Fruit fly (Drosophila melanogaster) whole organism, prepupa: Measurements from ENCODE around the gene HUWE1.

Experiments
- CG10631 ChIP-seq: fragments of 200-800 bp; sonication (Bioruptor generic); optimal IDR thresholded peaks from 2 replicates; lab custom pipeline; 2016; ENCODE audit warnings: missing biosample characterization, missing genetic modification characterization
- CG11294 ChIP-seq: fragments of 200-800 bp; sonication (Bioruptor generic); IDR thresholded peaks from 2 replicates; pipeline ENCODE4 v1.3.6; 2022; ENCODE audit warnings: missing biosample characterization, missing genetic modification characterization
- CG11762 ChIP-seq: fragments of 200-800 bp; sonication (Bioruptor generic); optimal IDR thresholded peaks from 3 replicates; lab custom pipeline; 2016; ENCODE audit warnings: missing biosample characterization, missing genetic modification characterization; ENCODE audit not compliant: insufficient read depth
- CG11902 ChIP-seq: fragments of 200-800 bp; sonication (Bioruptor generic); optimal IDR thresholded peaks from 3 replicates; lab custom pipeline; 2016; ENCODE audit warnings: missing biosample characterization, missing genetic modification characterization
- CG15336 ChIP-seq: fragments of 200-800 bp; sonication (Bioruptor generic); IDR thresholded peaks from 2 replicates; pipeline ENCODE4 v1.3.6; 2022; ENCODE audit warnings: missing biosample characterization, missing genetic modification characterization
- CG16779 ChIP-seq: fragments of 200-800 bp; sonication (Bioruptor generic); optimal IDR thresholded peaks from 3 replicates; lab custom pipeline; 2017; ENCODE audit warnings: missing biosample characterization, mild to moderate bottlenecking, missing genetic modification characterization
- CG3032 ChIP-seq: fragments of 200-800 bp; optimal IDR thresholded peaks from 2 replicates; lab custom pipeline; 2019; ENCODE audit warnings: missing biosample characterization, mild to moderate bottlenecking, missing genetic modification characterization, moderate library complexity
- CG32006 ChIP-seq: fragments of 200-800 bp; sonication (Bioruptor generic); optimal IDR thresholded peaks from 3 replicates; lab custom pipeline; 2017; ENCODE audit warnings: missing biosample characterization, mild to moderate bottlenecking, missing genetic modification characterization
- CG34406 ChIP-seq: fragments of 200-800 bp; sonication (Bioruptor generic); optimal IDR thresholded peaks from 3 replicates; lab custom pipeline; 2016; ENCODE audit warnings: missing biosample characterization, missing genetic modification characterization
- CG3919 ChIP-seq: fragments of 200-800 bp; sonication (Bioruptor generic); optimal IDR thresholded peaks from 3 replicates; lab custom pipeline; 2016; ENCODE audit warnings: missing biosample characterization, missing genetic modification characterization
- CG4318 ChIP-seq: fragments of 200-800 bp; sonication (Bioruptor generic); optimal IDR thresholded peaks from 3 replicates; lab custom pipeline; 2017; ENCODE audit warnings: missing biosample characterization, mild to moderate bottlenecking, missing genetic modification characterization
- CG6163 ChIP-seq: fragments of 200-800 bp; sonication (Bioruptor generic); IDR thresholded peaks from 3 replicates; pipeline ENCODE4 v1.3.6; 2022; ENCODE audit warnings: missing biosample characterization, missing genetic modification characterization
- CG6276 ChIP-seq: fragments of 200-800 bp; sonication (Bioruptor generic); optimal IDR thresholded peaks from 2 replicates; lab custom pipeline; 2017; ENCODE audit warnings: missing biosample characterization, mild to moderate bottlenecking, missing genetic modification characterization
- CG6792 ChIP-seq: fragments of 200-800 bp; sonication (Bioruptor generic); optimal IDR thresholded peaks from 3 replicates; lab custom pipeline; 2016; ENCODE audit warnings: missing biosample characterization, missing genetic modification characterization
- CG6854 ChIP-seq: fragments of 200-800 bp; sonication (Bioruptor generic); optimal IDR thresholded peaks from 2 replicates; lab custom pipeline; 2017; ENCODE audit warnings: missing biosample characterization, mild to moderate bottlenecking, missing genetic modification characterization
- CG7368 ChIP-seq: fragments of 200-800 bp; sonication (Bioruptor generic); optimal IDR thresholded peaks from 3 replicates; lab custom pipeline; 2016; ENCODE audit warnings: missing biosample characterization, missing genetic modification characterization
- CG8319 ChIP-seq: fragments of 200-800 bp; sonication (Bioruptor generic); optimal IDR thresholded peaks from 3 replicates; lab custom pipeline; 2016; ENCODE audit warnings: missing biosample characterization, missing genetic modification characterization
- CG8632 ChIP-seq: fragments of 200-800 bp; sonication (Bioruptor generic); optimal IDR thresholded peaks from 3 replicates; lab custom pipeline; 2016; ENCODE audit warnings: missing biosample characterization, missing genetic modification characterization
- CG9139 ChIP-seq: fragments of 200-800 bp; sonication (Bioruptor generic); optimal IDR thresholded peaks from 3 replicates; lab custom pipeline; 2017; ENCODE audit warnings: missing biosample characterization, mild to moderate bottlenecking, missing genetic modification characterization
- Eip78C ChIP-seq: fragments of 200-800 bp; sonication (Bioruptor generic); peaks from one replicate; lab custom pipeline; 2016; ENCODE audit warnings: missing biosample characterization, missing genetic modification characterization
- Ets21C ChIP-seq: fragments of 200-800 bp; sonication (Bioruptor generic); optimal IDR thresholded peaks from 3 replicates; lab custom pipeline; 2016; ENCODE audit warnings: missing biosample characterization, missing genetic modification characterization
- Ets96B ChIP-seq: fragments of 200-800 bp; optimal IDR thresholded peaks from 2 replicates; lab custom pipeline; 2019; ENCODE audit warnings: missing biosample characterization, mild to moderate bottlenecking, missing genetic modification characterization, moderate library complexity
- Gug ChIP-seq: fragments of 200-800 bp; sonication (Bioruptor generic); IDR thresholded peaks from 2 replicates; pipeline ENCODE4 v1.3.6; 2022; ENCODE audit warnings: missing biosample characterization, missing genetic modification characterization
- Hr38 ChIP-seq: sonication (Bioruptor generic); optimal IDR thresholded peaks from 2 replicates; lab custom pipeline; 2016; ENCODE audit warnings: missing biosample characterization, missing genetic modification characterization
- Hr39 ChIP-seq: fragments of 200-800 bp; sonication (Bioruptor generic); optimal IDR thresholded peaks from 2 replicates; lab custom pipeline; 2016; ENCODE audit warnings: missing biosample characterization, missing genetic modification characterization
- Lpt ChIP-seq: fragments of 200-800 bp; sonication (Bioruptor generic); optimal IDR thresholded peaks from 3 replicates; lab custom pipeline; 2016; ENCODE audit warnings: missing biosample characterization, missing genetic modification characterization
- Met ChIP-seq: fragments of 200-800 bp; sonication (Bioruptor generic); optimal IDR thresholded peaks from 3 replicates; lab custom pipeline; 2016; ENCODE audit warnings: missing biosample characterization, missing genetic modification characterization
- OdsH ChIP-seq: fragments of 200-800 bp; sonication (Bioruptor generic); optimal IDR thresholded peaks from 3 replicates; lab custom pipeline; 2016; ENCODE audit warnings: missing biosample characterization, missing genetic modification characterization
- Smox ChIP-seq: fragments of 200-800 bp; sonication (Bioruptor generic); optimal IDR thresholded peaks from 3 replicates; lab custom pipeline; 2016; ENCODE audit warnings: missing biosample characterization, missing genetic modification characterization
- Sox102F ChIP-seq: fragments of 200-800 bp; sonication (Bioruptor generic); optimal IDR thresholded peaks from 2 replicates; lab custom pipeline; 2016; ENCODE audit warnings: missing biosample characterization, mild to moderate bottlenecking, missing genetic modification characterization
- Sox14 ChIP-seq: fragments of 200-800 bp; sonication (Bioruptor generic); optimal IDR thresholded peaks from 3 replicates; lab custom pipeline; 2016; ENCODE audit warnings: missing biosample characterization, missing genetic modification characterization
- Sox15 ChIP-seq: fragments of 200-800 bp; sonication (Bioruptor generic); optimal IDR thresholded peaks from 3 replicates; lab custom pipeline; 2016; ENCODE audit warnings: missing biosample characterization, missing genetic modification characterization
- achi ChIP-seq: fragments of 200-800 bp; sonication (Bioruptor generic); optimal IDR thresholded peaks from 3 replicates; lab custom pipeline; 2016; ENCODE audit warnings: missing biosample characterization, missing genetic modification characterization
- acj6 ChIP-seq: fragments of 200-800 bp; sonication (Bioruptor generic); optimal IDR thresholded peaks from 3 replicates; lab custom pipeline; 2016; ENCODE audit warnings: missing biosample characterization, missing genetic modification characterization
- cyc ChIP-seq: fragments of 200-800 bp; sonication (Bioruptor generic); optimal IDR thresholded peaks from 3 replicates; lab custom pipeline; 2016; ENCODE audit warnings: missing biosample characterization, missing genetic modification characterization
- eg ChIP-seq: fragments of 200-800 bp; sonication (Bioruptor generic); IDR thresholded peaks from 3 replicates; pipeline ENCODE4 v1.3.6; 2022; ENCODE audit warnings: missing biosample characterization, missing genetic modification characterization
- esn ChIP-seq: fragments of 200-800 bp; sonication (Bioruptor generic); optimal IDR thresholded peaks from 2 replicates; lab custom pipeline; 2016; ENCODE audit warnings: missing biosample characterization, mild to moderate bottlenecking, missing genetic modification characterization, moderate library complexity
- fd59A ChIP-seq: fragments of 200-800 bp; sonication (Bioruptor generic); optimal IDR thresholded peaks from 2 replicates; lab custom pipeline; 2017; ENCODE audit warnings: missing biosample characterization, mild to moderate bottlenecking, missing genetic modification characterization, missing genetic modification reagents
- fkh ChIP-seq: fragments of 200-800 bp; sonication (Bioruptor generic); optimal IDR thresholded peaks from 3 replicates; lab custom pipeline; 2017; ENCODE audit warnings: missing biosample characterization, mild to moderate bottlenecking, missing genetic modification characterization, moderate library complexity
- lz ChIP-seq: fragments of 200-800 bp; sonication (Bioruptor generic); optimal IDR thresholded peaks from 3 replicates; lab custom pipeline; 2016; ENCODE audit warnings: missing biosample characterization, missing genetic modification characterization
- net ChIP-seq: fragments of 200-800 bp; sonication (Bioruptor generic); optimal IDR thresholded peaks from 3 replicates; lab custom pipeline; 2016; ENCODE audit warnings: missing biosample characterization, missing genetic modification characterization
- pdm3 ChIP-seq: fragments of 200-800 bp; sonication (Bioruptor generic); optimal IDR thresholded peaks from 3 replicates; lab custom pipeline; 2016; ENCODE audit warnings: missing biosample characterization, missing genetic modification characterization
- spab ChIP-seq: fragments of 200-800 bp; sonication (Bioruptor generic); optimal IDR thresholded peaks from 2 replicates; lab custom pipeline; 2017; ENCODE audit warnings: missing biosample characterization, mild to moderate bottlenecking, missing genetic modification characterization, missing genetic modification reagents
- ss ChIP-seq, 2 experiments: fragments of 200-800 bp; sonication (Bioruptor generic); optimal IDR thresholded peaks; 2 replicates in 1 of 2; 3 replicates in 1 of 2; lab custom pipeline; 2017 to 2018; ENCODE audit warnings: mild to moderate bottlenecking in 2 of 2, missing biosample characterization in 2 of 2, missing genetic modification characterization in 2 of 2, moderate library complexity in 1 of 2
- svp ChIP-seq: fragments of 200-800 bp; sonication (Bioruptor generic); peaks from one replicate; lab custom pipeline; 2016; ENCODE audit warnings: missing biosample characterization, missing genetic modification characterization
- topi ChIP-seq: fragments of 200-800 bp; sonication (Bioruptor generic); optimal IDR thresholded peaks from 3 replicates; lab custom pipeline; 2016; ENCODE audit warnings: missing biosample characterization, missing genetic modification characterization

HUWE1 gene

DNA sequence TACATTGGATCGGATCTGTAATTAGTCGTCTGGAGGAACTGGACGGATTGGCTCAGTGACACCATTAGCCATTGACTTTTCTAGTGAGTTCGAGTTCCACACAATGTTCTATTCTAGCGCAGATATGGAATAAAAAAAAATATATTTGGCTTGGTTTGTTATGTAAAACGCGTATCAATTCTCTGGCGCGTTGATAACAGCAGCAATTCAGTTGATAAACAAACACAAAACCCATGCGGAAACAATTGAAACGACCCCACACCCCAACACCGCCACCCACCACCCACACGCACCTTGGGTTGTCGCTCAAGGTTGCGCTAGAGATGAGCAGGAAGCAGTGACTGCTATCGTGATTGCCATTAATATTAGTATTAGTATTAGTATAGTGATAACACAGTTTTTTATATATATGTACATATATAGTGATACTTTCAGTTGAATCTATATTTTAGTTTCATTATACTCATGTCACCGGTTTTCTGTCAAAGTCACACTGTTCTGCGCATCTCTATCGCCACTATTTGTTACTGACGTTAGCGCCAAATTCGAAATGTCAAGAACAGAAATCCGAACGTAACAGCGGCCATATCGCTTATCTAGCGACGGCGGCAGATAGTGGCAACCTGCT lies 14.7 kb upstream of the HUWE1 start (continued):
- TF ChIP-seq net (GFP tag; lab: Kevin White, UChicago) (peak; percentile 75), Lpt (peak; percentile 86), topi (peak; percentile 73), Sox14 (GFP tag; lab: Kevin White, UChicago) (peak; percentile 68), CG8319 (peak; percentile 65), CG6276 (peak; percentile 81), Sox15 (GFP tag; lab: Kevin White, UChicago) (peak; percentile 73), fd59A (GFP tag; lab: Kevin White, UChicago) (peak; percentile 67), Met (GFP tag; lab: Kevin White, UChicago) (peak; percentile 82)

DNA sequence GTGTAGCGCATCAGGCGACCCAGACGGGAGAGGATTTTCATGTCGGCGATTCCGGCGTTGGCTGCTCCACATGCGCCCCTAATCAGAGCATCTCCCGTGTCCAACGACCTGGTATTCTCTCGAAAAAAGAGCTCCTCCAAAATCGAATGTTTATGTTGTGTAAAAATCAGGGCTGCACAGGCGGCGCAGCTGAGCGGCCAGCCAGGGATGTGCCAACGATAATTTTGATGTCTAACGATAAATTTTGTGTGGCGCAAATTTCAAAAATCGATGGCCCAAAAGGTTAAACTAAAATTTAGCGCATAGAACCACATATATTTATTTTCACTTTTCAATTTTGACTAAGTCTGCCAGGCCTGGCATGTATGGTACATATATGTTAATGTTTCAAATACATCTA lies 11.4 kb upstream of the HUWE1 start, which contains the start of gene CG9240:
Gene CG9240, minus strand, starts transcription at position 213 of the 400 bp plus-strand sequence.
- TF ChIP-seq svp (GFP tag; lab: Kevin White, UChicago) (peak; percentile 67), pdm3 (no peak)
- TF ChIP-seq, all 60 proteins: peak for 1

DNA sequence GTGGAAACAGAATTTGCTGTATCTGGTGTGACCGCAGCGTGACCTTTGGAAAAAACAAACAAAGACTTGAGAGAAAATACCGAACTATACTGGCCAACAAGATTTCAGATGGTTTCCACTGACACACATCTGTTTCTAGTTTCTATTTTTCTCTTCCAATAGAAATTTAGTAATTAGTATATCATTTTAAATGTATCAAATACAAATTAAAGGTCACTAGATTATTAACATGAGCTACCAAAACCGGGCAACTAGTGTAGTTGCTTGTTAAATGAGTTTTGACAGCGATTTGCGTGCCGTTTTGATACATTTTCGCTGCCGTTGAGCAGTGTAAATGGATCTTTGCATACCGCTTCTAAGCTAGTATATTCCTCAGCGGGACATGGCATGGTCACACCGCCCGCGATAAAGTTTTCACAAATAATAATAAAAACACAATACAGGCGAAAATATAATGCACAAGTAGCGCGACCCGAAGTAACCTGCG lies 8.7 kb upstream of the HUWE1 start, which contains the start of the genes Pis and Hap40:
Gene Pis, minus strand, starts transcription at position 51 of the 487 bp plus-strand sequence.
Gene Hap40, plus strand, starts transcription at position 406 of the 487 bp plus-strand sequence.
- TF ChIP-seq net (GFP tag; lab: Kevin White, UChicago): peak; percentile 36
- no peak for TF ChIP-seq Sox102F
- TF ChIP-seq cyc: peak; percentile 64
- TF ChIP-seq CG4318 (GFP tag; lab: Kevin White, UChicago): peak; percentile 67
- TF ChIP-seq CG6792 (GFP tag; lab: Kevin White, UChicago): peak; percentile 39
- TF ChIP-seq CG34406 (GFP tag; lab: Kevin White, UChicago): peak; percentile 35
- peak; percentile 69 for TF ChIP-seq pdm3
- peak; percentile 83 for TF ChIP-seq Sox14 (GFP tag; lab: Kevin White, UChicago)
- TF ChIP-seq CG10631 (GFP tag; lab: Kevin White, UChicago): peak; percentile 70
- peak; percentile 37 for TF ChIP-seq Lpt
- peak; percentile 77 for TF ChIP-seq Hr39 (GFP tag; lab: Kevin White, UChicago)
- peak; percentile 63 for TF ChIP-seq CG11902 (GFP tag; lab: Kevin White, UChicago)
- TF ChIP-seq CG3919: peak; percentile 51
- peak; percentile 12; the same call in 1 of the 2 replicates for TF ChIP-seq CG11294
- TF ChIP-seq Sox15 (GFP tag; lab: Kevin White, UChicago): peak; percentile 68
- no peak for TF ChIP-seq Hr38
- TF ChIP-seq Ets21C (GFP tag; lab: Kevin White, UChicago): peak; percentile 59
- TF ChIP-seq CG32006 (GFP tag; lab: Kevin White, UChicago): peak; percentile 79
- TF ChIP-seq esn (GFP tag; lab: Kevin White, UChicago): peak; percentile 67
- TF ChIP-seq fd59A (GFP tag; lab: Kevin White, UChicago): peak; percentile 42
- peak; percentile 19 for TF ChIP-seq CG8319
- no peak for TF ChIP-seq CG9139
- no peak for TF ChIP-seq CG6854 (GFP tag; lab: Kevin White, UChicago)
- TF ChIP-seq Smox (GFP tag; lab: Kevin White, UChicago): peak; percentile 70
- no peak for TF ChIP-seq CG11762
- TF ChIP-seq svp (GFP tag; lab: Kevin White, UChicago): peak; percentile 94
- peak; percentile 78 for TF ChIP-seq lz (GFP tag; lab: Kevin White, UChicago)
- TF ChIP-seq OdsH (GFP tag; lab: Kevin White, UChicago): no peak
- TF ChIP-seq ss (GFP tag; optimal IDR thresholded peaks at IDR 0.05; lab: Kevin White, UChicago): no peak
- peak; percentile 76 for TF ChIP-seq CG3032 (tag; lab: Kevin White, UChicago)
- no peak for TF ChIP-seq CG8632 (GFP tag; lab: Kevin White, UChicago)
- peak; percentile 61 for TF ChIP-seq topi
- peak; percentile 77 for TF ChIP-seq fkh (GFP tag; lab: Kevin White, UChicago)
- TF ChIP-seq Gug (GFP tag; lab: Robert Waterston, UW): peak; percentile 53
- TF ChIP-seq CG7368 (GFP tag; lab: Kevin White, UChicago): no peak
- TF ChIP-seq acj6: peak; percentile 65
- peak; percentile 55 for TF ChIP-seq Ets96B (tag; lab: Kevin White, UChicago)
- no peak for TF ChIP-seq eg (GFP tag; lab: Robert Waterston, UW)
- TF ChIP-seq CG15336 (GFP tag; lab: Robert Waterston, UW): 0 out of 2 replicates have a peak, but pooled peaks have one; percentile 17
- no peak for TF ChIP-seq CG16779 (tag; lab: Kevin White, UChicago)
- TF ChIP-seq CG6276: no peak
- peak; percentile 60; the same call in 2 of the 3 replicates for TF ChIP-seq CG6163 (GFP tag; lab: Robert Waterston, UW)
- peak; percentile 77 for TF ChIP-seq Eip78C (GFP tag; lab: Kevin White, UChicago)
- TF ChIP-seq spab (GFP tag; lab: Kevin White, UChicago): no peak
- TF ChIP-seq achi: no peak
